Fruit fly (Drosophila melanogaster) whole organism, embryonic: Measurements from ENCODE around the gene CG32829.
A peak's percentile ranks its signal among the peaks of the same experiment; 100 is the strongest.

Experiments
- Bdp1 ChIP-seq: fragments of 200-800 bp; sonication (Bioruptor generic); optimal IDR thresholded peaks from 3 replicates; lab custom pipeline; 2016; ENCODE audit warnings: missing biosample characterization, missing genetic modification characterization
- CG10209 ChIP-seq: fragments of 200-800 bp; sonication (Bioruptor generic); optimal IDR thresholded peaks from 3 replicates; lab custom pipeline; 2017; ENCODE audit warnings: missing biosample characterization, mild to moderate bottlenecking, missing genetic modification characterization, missing genetic modification reagents
- CG10543 ChIP-seq: fragments of 200-800 bp; sonication (Bioruptor generic); optimal IDR thresholded peaks from 3 replicates; lab custom pipeline; 2017; ENCODE audit warnings: missing biosample characterization, mild to moderate bottlenecking, missing genetic modification characterization, moderate library complexity
- CG11247 ChIP-seq: fragments of 200-800 bp; sonication (Bioruptor generic); IDR thresholded peaks from 2 replicates; pipeline ENCODE4 v1.3.6; 2022; ENCODE audit warnings: missing biosample characterization, missing genetic modification characterization
- CG12071 ChIP-seq: fragments of 200-800 bp; sonication (Bioruptor generic); optimal IDR thresholded peaks from 3 replicates; lab custom pipeline; 2018; ENCODE audit warnings: missing biosample characterization, mild to moderate bottlenecking, missing genetic modification characterization
- CG15269 ChIP-seq: fragments of 200-800 bp; sonication (Bioruptor generic); optimal IDR thresholded peaks from 2 replicates; lab custom pipeline; 2018; ENCODE audit warnings: missing biosample characterization, mild to moderate bottlenecking, missing genetic modification characterization, moderate library complexity
- CG18011 ChIP-seq: fragments of 200-800 bp; sonication (Bioruptor generic); optimal IDR thresholded peaks from 2 replicates; lab custom pipeline; 2017; ENCODE audit warnings: missing biosample characterization, missing genetic modification characterization, mild to moderate bottlenecking, moderate library complexity, missing genotype
- CG2199 ChIP-seq: fragments of 200-800 bp; sonication (Bioruptor generic); IDR thresholded peaks from 3 replicates; pipeline ENCODE4 v1.3.6; 2022; ENCODE audit warnings: missing biosample characterization, missing genetic modification characterization
- CG31441 ChIP-seq: fragments of 200-800 bp; sonication (Bioruptor generic); IDR thresholded peaks from 2 replicates; pipeline ENCODE4 v1.3.6; 2022; ENCODE audit warnings: missing biosample characterization, missing genetic modification characterization
- CG3847 ChIP-seq: fragments of 200-800 bp; sonication (Bioruptor generic); IDR thresholded peaks from 2 replicates; pipeline ENCODE4 v1.3.6; 2022; ENCODE audit warnings: missing biosample characterization, missing genetic modification characterization
- CG4424 ChIP-seq: fragments of 200-800 bp; sonication (Bioruptor generic); optimal IDR thresholded peaks from 3 replicates; lab custom pipeline; 2016; ENCODE audit warnings: missing biosample characterization, missing genetic modification characterization
- CG4617 ChIP-seq: fragments of 200-800 bp; sonication (Bioruptor generic); optimal IDR thresholded peaks from 3 replicates; lab custom pipeline; 2016; ENCODE audit warnings: missing biosample characterization, missing genetic modification characterization, borderline replicate concordance
- CG5953 ChIP-seq: fragments of 200-800 bp; sonication (Bioruptor generic); IDR thresholded peaks from 2 replicates; pipeline ENCODE4 v1.3.6; 2022; ENCODE audit warnings: missing biosample characterization, missing genetic modification characterization
- CG7987 ChIP-seq: fragments of 200-800 bp; sonication (Bioruptor generic); optimal IDR thresholded peaks from 2 replicates; lab custom pipeline; 2018; ENCODE audit warnings: missing biosample characterization, mild to moderate bottlenecking, missing genetic modification characterization, moderate library complexity
- CG9215 ChIP-seq: fragments of 200-800 bp; sonication (Bioruptor generic); IDR thresholded peaks from 2 replicates; pipeline ENCODE4 v1.3.6; 2022; ENCODE audit warnings: missing biosample characterization, missing genetic modification characterization
- D19B ChIP-seq: fragments of 200-800 bp; sonication (Bioruptor generic); optimal IDR thresholded peaks from 2 replicates; lab custom pipeline; 2017; ENCODE audit warnings: missing biosample characterization, mild to moderate bottlenecking, missing genetic modification characterization
- Dbx ChIP-seq: fragments of 200-800 bp; sonication (Bioruptor generic); IDR thresholded peaks from 3 replicates; pipeline ENCODE4 v1.3.6; 2022; ENCODE audit warnings: missing biosample characterization, missing genetic modification characterization
- Doc2 ChIP-seq: fragments of 200-800 bp; sonication (Bioruptor generic); IDR thresholded peaks from 2 replicates; pipeline ENCODE4 v1.3.6; 2022; ENCODE audit warnings: missing biosample characterization, missing genetic modification characterization
- Doc3 ChIP-seq: fragments of 200-800 bp; sonication (Bioruptor generic); IDR thresholded peaks from 3 replicates; pipeline ENCODE4 v1.3.6; 2022; ENCODE audit warnings: missing biosample characterization, missing genetic modification characterization; ENCODE audit not compliant: partially characterized antibody
- MESR4 ChIP-seq: fragments of 200-800 bp; sonication (Bioruptor generic); optimal IDR thresholded peaks from 2 replicates; lab custom pipeline; 2018; ENCODE audit warnings: missing biosample characterization, mild to moderate bottlenecking, missing genetic modification characterization, moderate library complexity
- Max ChIP-seq: fragments of 200-800 bp; sonication (Bioruptor generic); optimal IDR thresholded peaks from 2 replicates; lab custom pipeline; 2016; ENCODE audit warnings: missing biosample characterization, mild to moderate bottlenecking, missing genetic modification characterization
- Med ChIP-seq: fragments of 200-800 bp; sonication (Bioruptor generic); peaks from one replicate; lab custom pipeline; 2016; ENCODE audit warnings: missing biosample characterization, missing genetic modification characterization, mild to moderate bottlenecking, inconsistent platforms, moderate library complexity
- Myb ChIP-seq: fragments of 200-800 bp; sonication (Bioruptor generic); optimal IDR thresholded peaks from 2 replicates; lab custom pipeline; 2016; ENCODE audit warnings: missing biosample characterization, missing genetic modification characterization
- Vsx1 ChIP-seq: fragments of 200-800 bp; sonication (Bioruptor generic); optimal IDR thresholded peaks from 2 replicates; lab custom pipeline; 2017; ENCODE audit warnings: missing biosample characterization, mild to moderate bottlenecking, missing genetic modification characterization, missing genetic modification reagents
- ab ChIP-seq: fragments of 200-800 bp; sonication (Bioruptor generic); optimal IDR thresholded peaks from 2 replicates; lab custom pipeline; 2016; ENCODE audit warnings: missing biosample characterization, missing genetic modification characterization
- ac ChIP-seq: fragments of 200-800 bp; sonication (Bioruptor generic); optimal IDR thresholded peaks from 3 replicates; lab custom pipeline; 2017; ENCODE audit warnings: missing biosample characterization, mild to moderate bottlenecking, missing genetic modification characterization
- caup ChIP-seq: fragments of 200-800 bp; sonication (Bioruptor generic); optimal IDR thresholded peaks from 3 replicates; lab custom pipeline; 2017; ENCODE audit warnings: missing biosample characterization, mild to moderate bottlenecking, missing genetic modification characterization, moderate library complexity; ENCODE audit not compliant: severe bottlenecking
- chn ChIP-seq: fragments of 200-800 bp; sonication (Bioruptor generic); optimal IDR thresholded peaks from 2 replicates; lab custom pipeline; 2016; ENCODE audit warnings: missing biosample characterization, missing genetic modification characterization
- crol ChIP-seq: fragments of 200-800 bp; sonication (Bioruptor generic); IDR thresholded peaks from 2 replicates; pipeline ENCODE4 v1.3.6; 2022; ENCODE audit warnings: missing biosample characterization, missing genetic modification characterization
- ems ChIP-seq: fragments of 200-800 bp; sonication (Bioruptor generic); optimal IDR thresholded peaks from 3 replicates; lab custom pipeline; 2016; ENCODE audit warnings: missing biosample characterization, missing genetic modification characterization
- fd3F ChIP-seq: fragments of 200-800 bp; sonication (Bioruptor generic); optimal IDR thresholded peaks from 2 replicates; lab custom pipeline; 2018; ENCODE audit warnings: missing biosample characterization, mild to moderate bottlenecking, missing genetic modification characterization, moderate library complexity
- fu2 ChIP-seq: fragments of 200-800 bp; sonication (Bioruptor generic); optimal IDR thresholded peaks from 2 replicates; lab custom pipeline; 2016; ENCODE audit warnings: missing biosample characterization, missing genetic modification characterization
- gfzf ChIP-seq: fragments of 200-800 bp; sonication (Bioruptor generic); optimal IDR thresholded peaks from 2 replicates; lab custom pipeline; 2016; ENCODE audit warnings: missing biosample characterization, mild to moderate bottlenecking, missing genetic modification characterization, moderate library complexity
- gsb-n ChIP-seq: fragments of 200-800 bp; sonication (Bioruptor generic); optimal IDR thresholded peaks from 3 replicates; lab custom pipeline; 2018; ENCODE audit warnings: missing biosample characterization, mild to moderate bottlenecking, missing genetic modification characterization
- hbn ChIP-seq: fragments of 200-800 bp; sonication (Bioruptor generic); IDR thresholded peaks from 2 replicates; pipeline ENCODE4 v1.3.6; 2022; ENCODE audit warnings: missing biosample characterization, missing genetic modification characterization; ENCODE audit not compliant: partially characterized antibody
- insv ChIP-seq, 2 experiments: fragments of 200-800 bp; sonication (Bioruptor generic); optimal IDR thresholded peaks; 3 replicates each; lab custom pipeline; 2016 to 2018; ENCODE audit warnings: missing biosample characterization in 2 of 2, missing genetic modification characterization in 2 of 2
- lab ChIP-seq: fragments of 200-800 bp; sonication (Bioruptor generic); optimal IDR thresholded peaks from 3 replicates; lab custom pipeline; 2017; ENCODE audit warnings: missing biosample characterization, missing genetic modification characterization, mild to moderate bottlenecking, moderate library complexity, missing genetic modification reagents
- odd ChIP-seq: fragments of 200-800 bp; sonication (Bioruptor generic); optimal IDR thresholded peaks from 2 replicates; lab custom pipeline; 2017; ENCODE audit warnings: missing biosample characterization, mild to moderate bottlenecking, missing genetic modification characterization
- onecut ChIP-seq: fragments of 200-800 bp; sonication (Bioruptor generic); IDR thresholded peaks from 2 replicates; pipeline ENCODE4 v1.3.6; 2022; ENCODE audit warnings: missing biosample characterization, missing genetic modification characterization
- prd ChIP-seq, 3 experiments: fragments of >200 bp in 2 of 3; fragments of 200-800 bp in 1 of 3; sonication (Bioruptor generic) in 1 of 3; optimal IDR thresholded peaks in 2 of 3; IDR thresholded peaks in 1 of 3; 2 replicates in 2 of 3; 3 replicates in 1 of 3; pipeline versions ENCODE4 v1.3.6 to Lab custom; 2017 to 2022; ENCODE audit warnings: missing biosample characterization in 1 of 3, missing genetic modification characterization in 1 of 3
- pros ChIP-seq: fragments of 200-800 bp; sonication (Bioruptor generic); optimal IDR thresholded peaks from 3 replicates; lab custom pipeline; 2019; ENCODE audit warnings: missing biosample characterization, mild to moderate bottlenecking, missing genetic modification characterization, moderate library complexity
- slbo ChIP-seq: fragments of 200-800 bp; sonication (Bioruptor generic); IDR thresholded peaks from 2 replicates; pipeline ENCODE4 v1.3.6; 2022; ENCODE audit warnings: missing biosample characterization, missing genetic modification characterization
- ssp ChIP-seq: fragments of 200-800 bp; sonication (Bioruptor generic); IDR thresholded peaks from 2 replicates; pipeline ENCODE4 v1.3.6; 2022; ENCODE audit warnings: missing biosample characterization, missing genetic modification characterization
- sug ChIP-seq: fragments of 200-800 bp; optimal IDR thresholded peaks from 2 replicates; lab custom pipeline; 2019; ENCODE audit warnings: missing biosample characterization, mild to moderate bottlenecking, missing genetic modification characterization, moderate library complexity
- ttk ChIP-seq: fragments of 200-800 bp; sonication (Bioruptor generic); IDR thresholded peaks from 2 replicates; pipeline ENCODE4 v2.1.2; 2022; ENCODE audit warnings: missing biosample characterization, missing genetic modification characterization
- tup ChIP-seq: fragments of 200-800 bp; sonication (Bioruptor generic); optimal IDR thresholded peaks from 2 replicates; lab custom pipeline; 2016; ENCODE audit warnings: missing biosample characterization, mild to moderate bottlenecking, missing genetic modification characterization, moderate library complexity
- wek ChIP-seq: fragments of 200-800 bp; sonication (Bioruptor generic); optimal IDR thresholded peaks from 3 replicates; lab custom pipeline; 2018; ENCODE audit warnings: missing biosample characterization, mild to moderate bottlenecking, missing genetic modification characterization, moderate library complexity
- zf30C ChIP-seq: fragments of 200-800 bp; sonication (Bioruptor generic); optimal IDR thresholded peaks from 3 replicates; lab custom pipeline; 2018; ENCODE audit warnings: missing biosample characterization, mild to moderate bottlenecking, missing genetic modification characterization

CG32829 gene

DNA sequence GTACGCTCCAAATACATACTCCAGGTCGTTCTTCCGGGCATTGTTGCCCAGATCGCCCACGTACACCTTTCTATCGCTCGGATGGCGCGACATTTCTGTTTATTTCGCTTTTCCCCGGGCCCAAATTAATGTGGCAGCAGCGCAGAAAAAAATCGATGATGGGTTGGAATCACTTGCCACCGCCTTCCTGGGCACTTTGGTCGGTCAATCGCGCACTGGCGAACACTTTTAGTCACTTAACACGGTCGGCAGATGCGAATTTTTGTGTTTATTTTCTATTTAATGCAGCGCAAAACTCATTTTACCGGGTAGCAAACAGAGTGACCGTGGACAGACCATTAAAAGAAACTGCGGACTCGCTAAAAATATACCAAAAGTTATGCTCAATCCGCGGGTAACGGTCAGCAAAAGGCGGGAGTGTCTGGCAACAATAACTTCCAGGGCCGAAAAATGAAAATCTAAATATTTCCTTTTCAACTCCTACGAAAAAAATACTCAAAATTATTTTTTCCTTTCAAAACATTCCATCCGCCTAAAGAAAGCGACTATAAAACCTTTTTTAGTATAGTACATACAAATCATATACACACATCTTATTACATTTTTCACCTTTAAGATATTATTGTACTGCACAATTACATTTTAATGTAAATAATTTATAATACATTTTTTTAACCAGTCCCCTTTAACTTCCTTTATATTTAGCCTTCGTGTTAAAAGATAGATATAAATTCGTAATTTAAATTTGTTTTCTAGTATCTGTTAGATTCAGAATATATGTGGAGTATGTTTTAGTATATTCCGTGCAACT is 3.8 kb upstream of the CG32829 start, which contains the start of gene x16 (continued):
- TF ChIP-seq slbo (GFP tag; lab: Robert Waterston, UW), result peak; percentile 39; the same call in 1 of the 2 replicates
- no peak for TF ChIP-seq ab
- TF ChIP-seq sug, result no peak
- no peak for TF ChIP-seq D19B (GFP tag; lab: Kevin White, UChicago)
- TF ChIP-seq ttk, result no peak
- TF ChIP-seq ssp (GFP tag; lab: Robert Waterston, UW), result 0 out of 2 replicates have a peak, but pooled peaks have one; percentile 14
- TF ChIP-seq ems (GFP tag; lab: Kevin White, UChicago), result no peak
- TF ChIP-seq wek (GFP tag; lab: Kevin White, UChicago), result no peak
- no peak for TF ChIP-seq CG2199 (GFP tag; lab: Robert Waterston, UW)
- TF ChIP-seq chn (GFP tag; lab: Kevin White, UChicago), result no peak
- TF ChIP-seq caup (GFP tag; lab: Kevin White, UChicago), result no peak
- no peak for TF ChIP-seq CG12071 (GFP tag; lab: Kevin White, UChicago)
- TF ChIP-seq lab (GFP tag; lab: Kevin White, UChicago), result no peak
- no peak for TF ChIP-seq prd (optimal IDR thresholded peaks at IDR 0.05; lab: Kevin White, UChicago)
- TF ChIP-seq prd (GFP tag; IDR thresholded peaks at IDR 0.05; lab: Robert Waterston, UW), result no peak
- TF ChIP-seq CG10209 (GFP tag; lab: Kevin White, UChicago), result no peak
- TF ChIP-seq Med (GFP tag; lab: Kevin White, UChicago), result peak; percentile 10
- no peak for TF ChIP-seq Max (GFP tag; lab: Kevin White, UChicago)
- no peak for TF ChIP-seq Bdp1 (GFP tag; lab: Kevin White, UChicago)
- TF ChIP-seq hbn (GFP tag; lab: Robert Waterston, UW), result no peak
- TF ChIP-seq CG18011 (GFP tag; lab: Kevin White, UChicago), result no peak
- peak; percentile 36; the same call in 1 of the 2 replicates for TF ChIP-seq CG3847
- TF ChIP-seq CG7987 (GFP tag; lab: Kevin White, UChicago), result no peak
- TF ChIP-seq Doc3 (GFP tag; lab: Robert Waterston, UW), result no peak
- TF ChIP-seq CG5953 (GFP tag; lab: Robert Waterston, UW), result no peak
- peak; percentile 16 for TF ChIP-seq gsb-n
- peak; percentile 23 for TF ChIP-seq CG4424 (GFP tag; lab: Kevin White, UChicago)
- TF ChIP-seq Vsx1, result no peak
- no peak for TF ChIP-seq crol (GFP tag; lab: Robert Waterston, UW)
- no peak for TF ChIP-seq ac (GFP tag; lab: Kevin White, UChicago)
- TF ChIP-seq Doc2 (GFP tag; lab: Robert Waterston, UW), result no peak
- no peak for TF ChIP-seq CG10543
- peak; percentile 45 for TF ChIP-seq CG4617 (GFP tag; lab: Kevin White, UChicago)
- peak; percentile 7 for TF ChIP-seq MESR4
- TF ChIP-seq odd (GFP tag; lab: Kevin White, UChicago), result no peak
- no peak for TF ChIP-seq tup (GFP tag; lab: Kevin White, UChicago)
- TF ChIP-seq pros (GFP tag; lab: Kevin White, UChicago), result no peak
- TF ChIP-seq CG9215 (GFP tag; lab: Robert Waterston, UW), result no peak
- TF ChIP-seq onecut (GFP tag; lab: Robert Waterston, UW), result peak; percentile 80
- no peak for TF ChIP-seq CG11247 (GFP tag; lab: Robert Waterston, UW)
- no peak for TF ChIP-seq CG15269
- no peak for TF ChIP-seq insv (GFP tag; optimal IDR thresholded peaks at IDR 0.05; lab: Kevin White, UChicago)
- 0 out of 3 replicates have a peak, but pooled peaks have one; percentile 2 for TF ChIP-seq Dbx (GFP tag; lab: Robert Waterston, UW)
- no peak for TF ChIP-seq zf30C (GFP tag; lab: Kevin White, UChicago)
- no peak for TF ChIP-seq fd3F (GFP tag; lab: Kevin White, UChicago)
- TF ChIP-seq Myb (GFP tag; lab: Kevin White, UChicago), result peak; percentile 68
- no peak for TF ChIP-seq CG31441 (GFP tag; lab: Robert Waterston, UW)
- peak; percentile 85 for TF ChIP-seq gfzf
- peak; percentile 8 for TF ChIP-seq fu2
